Worm (Caenorhabditis elegans) whole organism, L4 larva: ENCODE measurements around the gene btbd-10.

Experiments used
- D1046.2 ChIP-seq: fragments of 200-800 bp; sonication (Bioruptor generic); IDR thresholded peaks from 2 replicates; pipeline ENCODE4 v1.3.6; 2022; ENCODE audit warnings: missing genetic modification characterization, missing compliant biosample characterization
- F44E2.7 ChIP-seq: fragments of 200-800 bp; sonication (Bioruptor generic); IDR thresholded peaks from 2 replicates; pipeline ENCODE4 v2.1.2; 2022; ENCODE audit warnings: missing genetic modification characterization, missing compliant biosample characterization
- F49E8.2 ChIP-seq: sonication (generic microtip); optimal IDR thresholded peaks from 2 replicates; lab custom pipeline; 2016; ENCODE audit warnings: missing compliant biosample characterization, mild to moderate bottlenecking, missing genetic modification characterization, borderline replicate concordance
- T20F7.1 ChIP-seq: fragments of 200-800 bp; sonication (Bioruptor generic); optimal IDR thresholded peaks from 2 replicates; lab custom pipeline; 2018; ENCODE audit warnings: mild to moderate bottlenecking, missing genetic modification characterization, missing compliant biosample characterization
- T26A8.4 ChIP-seq: fragments of 200-800 bp; sonication (Bioruptor generic); IDR thresholded peaks from 2 replicates; pipeline ENCODE4 v1.3.6; 2022; ENCODE audit warnings: missing genetic modification characterization, missing compliant biosample characterization
- aly-2 ChIP-seq: sonication (generic microtip); optimal IDR thresholded peaks from 2 replicates; lab custom pipeline; 2018; ENCODE audit warnings: missing biosample characterization, missing genetic modification characterization
- arid-1 ChIP-seq: fragments of 200-800 bp; sonication (Bioruptor generic); conservative IDR thresholded peaks from 2 replicates; pipeline ENCODE4 v1.3.6; 2022; ENCODE audit warnings: missing genetic modification reagents, missing genetic modification characterization, missing compliant biosample characterization
- ceh-20 ChIP-seq: fragments of 200-800 bp; sonication (Bioruptor generic); IDR thresholded peaks from 2 replicates; pipeline ENCODE4 v1.3.6; 2022; ENCODE audit warnings: missing genetic modification reagents, missing genetic modification characterization, missing compliant biosample characterization
- ceh-28 ChIP-seq: fragments of 150-350 bp; optimal IDR thresholded peaks from 2 replicates; lab custom pipeline; 2014; ENCODE audit warnings: missing biosample characterization, missing genetic modification reagents, missing genetic modification characterization
- ceh-62 ChIP-seq: sonication (generic microtip); optimal IDR thresholded peaks from 2 replicates; lab custom pipeline; 2017; ENCODE audit warnings: missing biosample characterization, missing genetic modification characterization
- ceh-82 ChIP-seq: sonication (generic microtip); optimal IDR thresholded peaks from 2 replicates; lab custom pipeline; 2017; ENCODE audit warnings: missing biosample characterization, missing genetic modification characterization
- cey-2 ChIP-seq: sonication (generic microtip); optimal IDR thresholded peaks from 3 replicates; lab custom pipeline; 2017; ENCODE audit warnings: missing genetic modification characterization, mild to moderate bottlenecking, missing compliant biosample characterization, antibody characterized with exemption, borderline replicate concordance; ENCODE audit not compliant: insufficient read depth
- daf-12 ChIP-seq: fragments of 150-350 bp; optimal IDR thresholded peaks from 2 replicates; lab custom pipeline; 2014; ENCODE audit warnings: missing biosample characterization, missing genetic modification reagents, missing genetic modification characterization
- daf-19 ChIP-seq: fragments of 200-800 bp; sonication (Bioruptor generic); conservative IDR thresholded peaks from 2 replicates; pipeline ENCODE4 v1.3.6; 2022; ENCODE audit warnings: missing genetic modification characterization, missing compliant biosample characterization
- daf-8 ChIP-seq: fragments of 200-800 bp; sonication (Bioruptor generic); IDR thresholded peaks from 2 replicates; pipeline ENCODE4 v1.3.6; 2022; ENCODE audit warnings: missing genetic modification characterization, missing compliant biosample characterization
- duxl-1 ChIP-seq: sonication (generic microtip); optimal IDR thresholded peaks from 2 replicates; lab custom pipeline; 2016; ENCODE audit warnings: mild to moderate bottlenecking, missing genetic modification characterization, moderate library complexity, missing compliant biosample characterization; ENCODE audit not compliant: poor library complexity
- dve-1 ChIP-seq: sonication (generic microtip); optimal IDR thresholded peaks from 2 replicates; lab custom pipeline; 2017; ENCODE audit warnings: antibody characterized with exemption, mild to moderate bottlenecking, missing genetic modification characterization, missing compliant biosample characterization; ENCODE audit not compliant: insufficient read depth
- egl-43 ChIP-seq: fragments of 200-800 bp; sonication (Bioruptor generic); IDR thresholded peaks from 2 replicates; pipeline ENCODE4 v1.3.6; 2022; ENCODE audit warnings: missing genetic modification reagents, missing genetic modification characterization, missing compliant biosample characterization
- fkh-10 ChIP-seq: fragments of 150-350 bp; optimal IDR thresholded peaks from 2 replicates; lab custom pipeline; 2014; ENCODE audit warnings: missing biosample characterization, missing genetic modification reagents, missing genetic modification characterization
- fos-1 ChIP-seq: fragments of 150-350 bp; optimal IDR thresholded peaks from 2 replicates; lab custom pipeline; 2014; ENCODE audit warnings: missing biosample characterization, missing genetic modification characterization
- hlh-11 ChIP-seq: fragments of 200-800 bp; sonication (Bioruptor generic); optimal IDR thresholded peaks from 2 replicates; lab custom pipeline; 2018; ENCODE audit warnings: mild to moderate bottlenecking, missing genetic modification characterization, missing compliant biosample characterization
- jun-1 ChIP-seq: fragments of 150-350 bp; optimal IDR thresholded peaks from 2 replicates; lab custom pipeline; 2014; ENCODE audit warnings: missing biosample characterization, missing genetic modification reagents, missing genetic modification characterization
- lim-7 ChIP-seq: fragments of 200-800 bp; sonication (Bioruptor generic); IDR thresholded peaks from 2 replicates; pipeline ENCODE4 v1.3.6; 2022; ENCODE audit warnings: missing genetic modification characterization, missing compliant biosample characterization
- lin-1 ChIP-seq: fragments of 200-800 bp; sonication (Bioruptor generic); IDR thresholded peaks from 2 replicates; pipeline ENCODE4 v1.3.6; 2022; ENCODE audit warnings: missing genetic modification reagents, missing genetic modification characterization, missing compliant biosample characterization
- lin-13 ChIP-seq: fragments of 150-350 bp; optimal IDR thresholded peaks from 2 replicates; lab custom pipeline; 2014; ENCODE audit warnings: missing biosample characterization, missing genetic modification reagents, missing genetic modification characterization
- lin-38 ChIP-seq: fragments of 200-800 bp; sonication (Bioruptor generic); IDR thresholded peaks from 2 replicates; pipeline ENCODE4 v1.3.6; 2022; ENCODE audit warnings: missing genetic modification reagents, missing genetic modification characterization, missing compliant biosample characterization
- lin-39 ChIP-seq: fragments of 150-350 bp; optimal IDR thresholded peaks from 2 replicates; lab custom pipeline; 2014; ENCODE audit warnings: missing biosample characterization, missing genetic modification reagents, missing genetic modification characterization
- lir-3 ChIP-seq: sonication (generic microtip); optimal IDR thresholded peaks from 2 replicates; lab custom pipeline; 2016; ENCODE audit warnings: mild to moderate bottlenecking, missing genetic modification characterization, missing compliant biosample characterization
- madf-5 ChIP-seq, 2 experiments: fragments of 200-800 bp; sonication (Bioruptor generic); IDR thresholded peaks; 2 replicates each; pipeline ENCODE4 v1.3.6; 2022; ENCODE audit warnings: missing compliant biosample characterization in 2 of 2, missing genetic modification characterization in 2 of 2
- mdt-29 ChIP-seq: fragments of 200-800 bp; sonication (Bioruptor generic); IDR thresholded peaks from 2 replicates; pipeline ENCODE4 v1.3.6; 2022; ENCODE audit warnings: missing genetic modification reagents, missing genetic modification characterization, missing compliant biosample characterization
- nhr-11 ChIP-seq: fragments of 150-350 bp; optimal IDR thresholded peaks from 2 replicates; lab custom pipeline; 2014; ENCODE audit warnings: missing biosample characterization, missing genetic modification characterization
- nhr-237 ChIP-seq: sonication (generic microtip); optimal IDR thresholded peaks from 2 replicates; lab custom pipeline; 2017; ENCODE audit warnings: missing biosample characterization, missing genetic modification characterization
- nhr-25 ChIP-seq: sonication (generic microtip); optimal IDR thresholded peaks from 2 replicates; lab custom pipeline; 2017; ENCODE audit warnings: missing genetic modification characterization, mild to moderate bottlenecking, missing compliant biosample characterization, antibody characterized with exemption, moderate library complexity, borderline replicate concordance; ENCODE audit not compliant: insufficient read depth
- nhr-28 ChIP-seq: fragments of 150-350 bp; optimal IDR thresholded peaks from 2 replicates; lab custom pipeline; 2014; ENCODE audit warnings: missing biosample characterization, missing genetic modification characterization
- nhr-41 ChIP-seq: fragments of 200-800 bp; sonication (Bioruptor generic); IDR thresholded peaks from 2 replicates; pipeline ENCODE4 v1.3.6; 2022; ENCODE audit warnings: missing genetic modification reagents, missing genetic modification characterization, missing compliant biosample characterization
- nhr-42 ChIP-seq: fragments of 200-800 bp; sonication (Bioruptor generic); IDR thresholded peaks from 2 replicates; pipeline ENCODE4 v1.3.6; 2022; ENCODE audit warnings: missing genetic modification characterization, missing compliant biosample characterization
- nhr-48 ChIP-seq: sonication (generic microtip); optimal IDR thresholded peaks from 2 replicates; lab custom pipeline; 2016; ENCODE audit warnings: mild to moderate bottlenecking, missing genetic modification characterization, missing compliant biosample characterization
- nhr-76 ChIP-seq: fragments of 150-350 bp; optimal IDR thresholded peaks from 2 replicates; lab custom pipeline; 2014; ENCODE audit warnings: missing biosample characterization, missing genetic modification characterization
- nhr-77 ChIP-seq: fragments of 150-350 bp; optimal IDR thresholded peaks from 2 replicates; lab custom pipeline; 2014; ENCODE audit warnings: missing biosample characterization, missing genetic modification characterization
- pha-4 ChIP-seq, 2 experiments: fragments of 150-350 bp in 1 of 2; fragments of 200-800 bp in 1 of 2; sonication (Bioruptor generic) in 1 of 2; IDR thresholded peaks in 1 of 2; optimal IDR thresholded peaks in 1 of 2; 2 replicates each; pipeline versions ENCODE4 v1.3.6 to Lab custom; 2014 to 2022; ENCODE audit warnings: missing genetic modification characterization in 2 of 2, missing genetic modification reagents in 2 of 2, missing biosample characterization in 1 of 2, missing compliant biosample characterization in 1 of 2
- php-3 ChIP-seq: fragments of 200-800 bp; sonication (Bioruptor generic); IDR thresholded peaks from 2 replicates; pipeline ENCODE4 v1.3.6; 2022; ENCODE audit warnings: missing genetic modification reagents, missing genetic modification characterization, missing compliant biosample characterization
- pqm-1 ChIP-seq: sonication (generic microtip); optimal IDR thresholded peaks from 2 replicates; lab custom pipeline; 2017; ENCODE audit warnings: missing biosample characterization, missing genetic modification characterization
- rbr-2 ChIP-seq: sonication (generic microtip); optimal IDR thresholded peaks from 2 replicates; lab custom pipeline; 2016; ENCODE audit warnings: missing genotype, missing genetic modification characterization, missing compliant biosample characterization
- sdz-12 ChIP-seq: fragments of 200-800 bp; sonication (Bioruptor generic); optimal IDR thresholded peaks from 2 replicates; lab custom pipeline; 2018; ENCODE audit warnings: mild to moderate bottlenecking, missing genetic modification characterization, missing compliant biosample characterization
- snpc-4 ChIP-seq: fragments of 150-350 bp; optimal IDR thresholded peaks from 2 replicates; lab custom pipeline; 2014; ENCODE audit warnings: missing biosample characterization, missing genetic modification characterization
- spr-3 ChIP-seq: fragments of 200-800 bp; sonication (Bioruptor generic); optimal IDR thresholded peaks from 2 replicates; lab custom pipeline; 2018; ENCODE audit warnings: mild to moderate bottlenecking, missing genetic modification characterization, missing compliant biosample characterization
- unc-62 ChIP-seq, 3 experiments: fragments of 150-350 bp in 1 of 3; sonication (generic microtip); optimal IDR thresholded peaks in 2 of 3; peaks in 1 of 3; 1 replicate in 1 of 3; 2 replicates in 2 of 3; lab custom pipeline; 2014 to 2017; ENCODE audit warnings: missing biosample characterization in 3 of 3, missing genetic modification characterization in 3 of 3, missing genetic modification reagents in 3 of 3, missing genotype in 1 of 3
- zag-1 ChIP-seq: fragments of 150-350 bp; optimal IDR thresholded peaks from 2 replicates; lab custom pipeline; 2014; ENCODE audit warnings: missing biosample characterization, missing genetic modification characterization
- zfp-3 ChIP-seq: fragments of 200-800 bp; sonication (Bioruptor generic); conservative IDR thresholded peaks from 2 replicates; pipeline ENCODE4 v1.3.6; 2022; ENCODE audit warnings: missing genetic modification reagents, missing genetic modification characterization, missing compliant biosample characterization
- ztf-11 ChIP-seq: fragments of 150-350 bp; optimal IDR thresholded peaks from 2 replicates; lab custom pipeline; 2014; ENCODE audit warnings: missing biosample characterization, missing genetic modification characterization
- ztf-7 ChIP-seq: fragments of 150-350 bp; optimal IDR thresholded peaks from 2 replicates; lab custom pipeline; 2014; ENCODE audit warnings: missing biosample characterization, missing genetic modification characterization

The btbd-10 gene

DNA sequence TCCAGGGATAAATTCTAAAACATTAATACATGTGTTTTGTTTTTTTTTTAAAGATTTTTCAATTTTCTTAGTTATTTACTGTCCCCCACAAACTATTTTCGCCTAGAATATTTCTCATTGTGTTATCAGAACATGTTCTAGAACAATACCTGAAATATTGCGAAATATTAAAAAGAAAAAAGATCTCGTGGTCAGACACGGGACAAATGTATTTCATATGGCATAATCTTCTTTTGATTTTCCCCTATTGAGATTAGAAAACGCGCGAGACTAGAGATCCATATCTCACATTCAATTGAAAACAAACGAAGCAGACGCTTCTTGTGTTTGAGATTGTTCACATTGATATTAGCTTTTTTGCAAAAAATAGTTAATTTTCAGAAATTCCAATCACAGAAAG is 48.7 kb upstream of the btbd-10 start (continued):
- no peak for TF ChIP-seq nhr-25 (tag; lab: Kevin White, UChicago)
- TF ChIP-seq mdt-29 (GFP tag; lab: Robert Waterston, UW) = 0 out of 2 replicates have a peak, but pooled peaks have one; percentile 58
- TF ChIP-seq lir-3 = no peak
- TF ChIP-seq daf-19 (GFP tag; lab: Robert Waterston, UW) = no peak
- TF ChIP-seq nhr-42 (GFP tag; lab: Robert Waterston, UW) = no peak
- no peak for TF ChIP-seq daf-12 (tag; lab: Kevin White, UChicago)
- TF ChIP-seq zfp-3 (GFP tag; lab: Robert Waterston, UW) = no peak
- TF ChIP-seq pha-4 (GFP tag; IDR thresholded peaks at IDR 0.05; lab: Robert Waterston, UW) = no peak
- no peak for TF ChIP-seq pha-4 (tag; optimal IDR thresholded peaks at IDR 0.05; lab: Kevin White, UChicago)
- no peak for TF ChIP-seq lin-39 (tag; lab: Kevin White, UChicago)
- no peak for TF ChIP-seq lin-38 (GFP tag; lab: Robert Waterston, UW)
- TF ChIP-seq lim-7 (GFP tag; lab: Robert Waterston, UW) = no peak
- TF ChIP-seq madf-5 (GFP tag; IDR thresholded peaks at IDR 0.05; lab: Robert Waterston, UW) = no peak
- no peak for TF ChIP-seq T26A8.4
- TF ChIP-seq jun-1 (tag; lab: Kevin White, UChicago) = no peak
- TF ChIP-seq fos-1 = no peak
- no peak for TF ChIP-seq arid-1 (GFP tag; lab: Robert Waterston, UW)
- no peak for TF ChIP-seq aly-2
- TF ChIP-seq nhr-77 (tag; lab: Kevin White, UChicago) = no peak
- peak; percentile 19 for TF ChIP-seq lin-13
- TF ChIP-seq nhr-76 (tag; lab: Kevin White, UChicago) = no peak
- no peak for TF ChIP-seq nhr-48
- no peak for TF ChIP-seq ceh-82 (tag; lab: Kevin White, UChicago)
- TF ChIP-seq egl-43 (GFP tag; lab: Robert Waterston, UW) = no peak
- no peak for TF ChIP-seq sdz-12
- TF ChIP-seq nhr-41 (GFP tag; lab: Robert Waterston, UW) = no peak
- no peak for TF ChIP-seq cey-2 (tag; lab: Kevin White, UChicago)
- TF ChIP-seq php-3 (GFP tag; lab: Robert Waterston, UW) = no peak
- no peak for TF ChIP-seq snpc-4
- no peak for TF ChIP-seq unc-62 (GFP tag; optimal IDR thresholded peaks at IDR 0.05 in 1 of 2; lab: Kevin White, UChicago)
- TF ChIP-seq unc-62 (tag; optimal IDR thresholded peaks at IDR 0.05; lab: Kevin White, UChicago) = no peak
- TF ChIP-seq duxl-1 (tag; lab: Kevin White, UChicago) = no peak
- TF ChIP-seq F49E8.2 (tag; lab: Kevin White, UChicago) = no peak
- peak; percentile 32 for TF ChIP-seq T20F7.1 (GFP tag; lab: Kevin White, UChicago)
- no peak for TF ChIP-seq daf-8 (GFP tag; lab: Robert Waterston, UW)
- no peak for TF ChIP-seq D1046.2
- TF ChIP-seq dve-1 (tag; lab: Kevin White, UChicago) = peak; percentile 48
- no peak for TF ChIP-seq nhr-237 (tag; lab: Kevin White, UChicago)
- no peak for TF ChIP-seq ceh-20
- no peak for TF ChIP-seq lin-1 (GFP tag; lab: Robert Waterston, UW)
- TF ChIP-seq ztf-11 (tag; lab: Kevin White, UChicago) = no peak
- TF ChIP-seq F44E2.7 (GFP tag; lab: Robert Waterston, UW) = no peak
- TF ChIP-seq rbr-2 (tag; lab: Kevin White, UChicago) = no peak
- no peak for TF ChIP-seq fkh-10 (GFP tag; lab: Kevin White, UChicago)
- no peak for TF ChIP-seq ceh-28 (tag; lab: Kevin White, UChicago)
- peak; percentile 14 for TF ChIP-seq nhr-28
- no peak for TF ChIP-seq pqm-1 (tag; lab: Kevin White, UChicago)
- no peak for TF ChIP-seq zag-1
- no peak for TF ChIP-seq ceh-62 (tag; lab: Kevin White, UChicago)
- TF ChIP-seq ztf-7 (tag; lab: Kevin White, UChicago) = no peak
- no peak for TF ChIP-seq spr-3 (GFP tag; lab: Kevin White, UChicago)
- peak; percentile 50 for TF ChIP-seq hlh-11 (tag; lab: Kevin White, UChicago)
- peak; percentile 17 for TF ChIP-seq nhr-11 (tag; lab: Kevin White, UChicago)
